Fruit fly (Drosophila melanogaster) whole organism, embryonic: ENCODE data around the gene CG8892.

Source experiments
- Bteb2 ChIP-seq: fragments of 200-800 bp; sonication (Bioruptor generic); optimal IDR thresholded peaks from 2 replicates; lab custom pipeline; 2016; ENCODE audit warnings: missing biosample characterization, missing genetic modification characterization
- CG1024 ChIP-seq: fragments of 200-800 bp; sonication (Bioruptor generic); IDR thresholded peaks from 2 replicates; pipeline ENCODE4 v1.3.6; 2022; ENCODE audit warnings: missing biosample characterization, missing genetic modification characterization
- CG11093 ChIP-seq: fragments of 200-800 bp; sonication (Bioruptor generic); IDR thresholded peaks from 3 replicates; pipeline ENCODE4 v1.3.6; 2022; ENCODE audit warnings: missing biosample characterization, missing genetic modification characterization
- CG11456 ChIP-seq: fragments of 200-800 bp; sonication (Bioruptor generic); IDR thresholded peaks from 3 replicates; pipeline ENCODE4 v1.3.6; 2022; ENCODE audit warnings: missing biosample characterization, missing genetic modification characterization
- CG13775 ChIP-seq: fragments of 200-800 bp; sonication (Bioruptor generic); optimal IDR thresholded peaks from 3 replicates; lab custom pipeline; 2017; ENCODE audit warnings: missing biosample characterization, mild to moderate bottlenecking, missing genetic modification characterization
- CG17912 ChIP-seq: fragments of 200-800 bp; sonication (Bioruptor generic); optimal IDR thresholded peaks from 2 replicates; lab custom pipeline; 2018; ENCODE audit warnings: missing biosample characterization, mild to moderate bottlenecking, missing genetic modification characterization
- CG2678 ChIP-seq: fragments of 200-800 bp; sonication (Bioruptor generic); optimal IDR thresholded peaks from 3 replicates; lab custom pipeline; 2019; ENCODE audit warnings: missing biosample characterization, mild to moderate bottlenecking, missing genetic modification characterization, moderate library complexity
- CG34224 ChIP-seq: fragments of 200-800 bp; sonication (Bioruptor generic); IDR thresholded peaks from 3 replicates; pipeline ENCODE4 v1.3.6; 2022; ENCODE audit warnings: missing biosample characterization, missing genetic modification characterization; ENCODE audit not compliant: partially characterized antibody
- CG34422 ChIP-seq: fragments of 200-800 bp; sonication (Bioruptor generic); IDR thresholded peaks from 3 replicates; pipeline ENCODE4 v1.3.6; 2022; ENCODE audit warnings: missing biosample characterization, missing genetic modification characterization
- CG3847 ChIP-seq: fragments of 200-800 bp; sonication (Bioruptor generic); IDR thresholded peaks from 2 replicates; pipeline ENCODE4 v1.3.6; 2022; ENCODE audit warnings: missing biosample characterization, missing genetic modification characterization
- CG4328 ChIP-seq: fragments of 200-800 bp; sonication (Bioruptor generic); optimal IDR thresholded peaks from 3 replicates; lab custom pipeline; 2017; ENCODE audit warnings: missing biosample characterization, missing genetic modification reagents, missing genetic modification characterization
- CG6683 ChIP-seq: fragments of 200-800 bp; sonication (Bioruptor generic); optimal IDR thresholded peaks from 2 replicates; lab custom pipeline; 2017; ENCODE audit warnings: missing biosample characterization, mild to moderate bottlenecking, missing genetic modification characterization, missing genetic modification reagents
- CG7786 ChIP-seq: fragments of 200-800 bp; sonication (Bioruptor generic); optimal IDR thresholded peaks from 2 replicates; lab custom pipeline; 2016; ENCODE audit warnings: missing biosample characterization, missing genetic modification characterization
- CG8765 ChIP-seq: fragments of 200-800 bp; sonication (Bioruptor generic); IDR thresholded peaks from 2 replicates; pipeline ENCODE4 v1.3.6; 2022; ENCODE audit warnings: missing biosample characterization, missing genetic modification characterization
- CHES-1-like ChIP-seq: fragments of 200-800 bp; sonication (Bioruptor generic); optimal IDR thresholded peaks from 2 replicates; lab custom pipeline; 2016; ENCODE audit warnings: missing biosample characterization, missing genetic modification characterization
- Chrac-16 ChIP-seq: fragments of 200-800 bp; sonication (Bioruptor generic); optimal IDR thresholded peaks from 3 replicates; lab custom pipeline; 2016; ENCODE audit warnings: missing biosample characterization, missing genetic modification characterization
- D ChIP-seq, 2 experiments: fragments of 200-800 bp in 1 of 2; fragments of >200 bp in 1 of 2; sonication (Bioruptor generic) in 1 of 2; optimal IDR thresholded peaks; 2 replicates in 1 of 2; 3 replicates in 1 of 2; lab custom pipeline; 2017; ENCODE audit warnings: mild to moderate bottlenecking in 1 of 2, missing biosample characterization in 1 of 2, missing genetic modification characterization in 1 of 2, missing genetic modification reagents in 1 of 2
- Doc3 ChIP-seq: fragments of 200-800 bp; sonication (Bioruptor generic); IDR thresholded peaks from 3 replicates; pipeline ENCODE4 v1.3.6; 2022; ENCODE audit warnings: missing biosample characterization, missing genetic modification characterization; ENCODE audit not compliant: partially characterized antibody
- Dref ChIP-seq: fragments of 200-800 bp; sonication (Bioruptor generic); IDR thresholded peaks from 2 replicates; pipeline ENCODE4 v1.3.6; 2022; ENCODE audit warnings: missing biosample characterization, missing genetic modification characterization
- MBD-R2 ChIP-seq: fragments of 200-800 bp; sonication (Bioruptor generic); IDR thresholded peaks from 2 replicates; pipeline ENCODE4 v1.3.6; 2022; ENCODE audit warnings: missing biosample characterization, missing genetic modification characterization
- Scr ChIP-seq: fragments of 200-800 bp; sonication (Bioruptor generic); IDR thresholded peaks from 2 replicates; pipeline ENCODE4 v1.3.6; 2022; ENCODE audit warnings: missing biosample characterization, missing genetic modification characterization; ENCODE audit not compliant: partially characterized antibody
- Six4 ChIP-seq: fragments of 200-800 bp; sonication (Bioruptor generic); optimal IDR thresholded peaks from 2 replicates; lab custom pipeline; 2016; ENCODE audit warnings: missing biosample characterization, missing genetic modification characterization
- Sox102F ChIP-seq: fragments of 200-800 bp; sonication (Bioruptor generic); optimal IDR thresholded peaks from 2 replicates; lab custom pipeline; 2018; ENCODE audit warnings: missing biosample characterization, mild to moderate bottlenecking, missing genetic modification characterization, moderate library complexity
- Usf ChIP-seq: fragments of 200-800 bp; sonication (Bioruptor generic); optimal IDR thresholded peaks from 2 replicates; lab custom pipeline; 2017; ENCODE audit warnings: missing genotype, missing biosample characterization, missing genetic modification characterization
- Xbp1 ChIP-seq: fragments of 200-800 bp; sonication (Bioruptor generic); optimal IDR thresholded peaks from 3 replicates; lab custom pipeline; 2016; ENCODE audit warnings: missing biosample characterization, mild to moderate bottlenecking, missing genetic modification characterization
- YL-1 ChIP-seq: fragments of 200-800 bp; sonication (Bioruptor generic); optimal IDR thresholded peaks from 3 replicates; lab custom pipeline; 2017; ENCODE audit warnings: missing biosample characterization, mild to moderate bottlenecking, missing genetic modification characterization
- amos ChIP-seq: fragments of 200-800 bp; sonication (Bioruptor generic); IDR thresholded peaks from 2 replicates; pipeline ENCODE4 v1.3.6; 2022; ENCODE audit warnings: missing biosample characterization, missing genetic modification characterization; ENCODE audit not compliant: partially characterized antibody
- ash1 ChIP-seq: fragments of 200-800 bp; sonication (Bioruptor generic); optimal IDR thresholded peaks from 2 replicates; lab custom pipeline; 2018; ENCODE audit warnings: missing biosample characterization, mild to moderate bottlenecking, missing genetic modification characterization
- az2 ChIP-seq: fragments of 200-800 bp; sonication (Bioruptor generic); optimal IDR thresholded peaks from 3 replicates; lab custom pipeline; 2016; ENCODE audit warnings: missing biosample characterization, missing genetic modification characterization
- bbx ChIP-seq: fragments of 200-800 bp; sonication (Bioruptor generic); IDR thresholded peaks from 2 replicates; pipeline ENCODE4 v1.3.6; 2022; ENCODE audit warnings: missing biosample characterization, missing genetic modification characterization; ENCODE audit not compliant: partially characterized antibody
- bowl ChIP-seq: fragments of 200-800 bp; sonication (Bioruptor generic); IDR thresholded peaks from 2 replicates; pipeline ENCODE4 v1.3.6; 2022; ENCODE audit warnings: missing biosample characterization, missing genetic modification characterization
- corto ChIP-seq: fragments of 200-800 bp; sonication (Bioruptor generic); optimal IDR thresholded peaks from 2 replicates; lab custom pipeline; 2016; ENCODE audit warnings: missing biosample characterization, mild to moderate bottlenecking, missing genetic modification characterization, moderate library complexity
- dimm ChIP-seq: fragments of 200-800 bp; sonication (Bioruptor generic); IDR thresholded peaks from 2 replicates; pipeline ENCODE4 v1.3.6; 2022; ENCODE audit warnings: missing biosample characterization, missing genetic modification characterization
- en ChIP-seq: fragments of 200-800 bp; sonication (Bioruptor generic); optimal IDR thresholded peaks from 2 replicates; lab custom pipeline; 2016; ENCODE audit warnings: missing biosample characterization, missing genetic modification characterization
- fd3F ChIP-seq: fragments of 200-800 bp; sonication (Bioruptor generic); optimal IDR thresholded peaks from 2 replicates; lab custom pipeline; 2018; ENCODE audit warnings: missing biosample characterization, mild to moderate bottlenecking, missing genetic modification characterization, moderate library complexity
- fd64A ChIP-seq: fragments of 200-800 bp; sonication (Bioruptor generic); optimal IDR thresholded peaks from 3 replicates; lab custom pipeline; 2018; ENCODE audit warnings: missing biosample characterization, mild to moderate bottlenecking, missing genetic modification characterization
- fru ChIP-seq: fragments of >200 bp; optimal IDR thresholded peaks from 2 replicates; lab custom pipeline; 2017
- gt ChIP-seq: fragments of 200-800 bp; sonication (Bioruptor generic); IDR thresholded peaks from 2 replicates; pipeline ENCODE4 v1.3.6; 2022; ENCODE audit warnings: missing biosample characterization, missing genetic modification characterization
- hth ChIP-seq: fragments of >200 bp; optimal IDR thresholded peaks from 2 replicates; lab custom pipeline; 2017; ENCODE audit warnings: inconsistent platforms
- klu ChIP-seq: fragments of 200-800 bp; sonication (Bioruptor generic); IDR thresholded peaks from 2 replicates; pipeline ENCODE4 v1.3.6; 2022; ENCODE audit warnings: missing biosample characterization, missing genetic modification characterization
- lilli ChIP-seq: fragments of 200-800 bp; sonication (Bioruptor generic); optimal IDR thresholded peaks from 3 replicates; lab custom pipeline; 2016; ENCODE audit warnings: missing biosample characterization, missing genetic modification characterization
- nmo ChIP-seq: fragments of 200-800 bp; sonication (Bioruptor generic); optimal IDR thresholded peaks from 2 replicates; lab custom pipeline; 2018; ENCODE audit warnings: missing biosample characterization, mild to moderate bottlenecking, missing genetic modification characterization, moderate library complexity
- pzg ChIP-seq: fragments of 200-800 bp; sonication (Bioruptor generic); optimal IDR thresholded peaks from 3 replicates; lab custom pipeline; 2018; ENCODE audit warnings: missing biosample characterization, mild to moderate bottlenecking, missing genetic modification characterization, moderate library complexity
- ro ChIP-seq: fragments of 200-800 bp; sonication (Bioruptor generic); IDR thresholded peaks from 2 replicates; pipeline ENCODE4 v1.3.6; 2022; ENCODE audit warnings: missing biosample characterization, missing genetic modification characterization
- so ChIP-seq: fragments of 200-800 bp; sonication (Bioruptor generic); IDR thresholded peaks from 3 replicates; pipeline ENCODE4 v1.3.6; 2022; ENCODE audit warnings: missing biosample characterization, missing genetic modification characterization
- stwl ChIP-seq: fragments of 200-800 bp; sonication (Bioruptor generic); optimal IDR thresholded peaks from 3 replicates; lab custom pipeline; 2018; ENCODE audit warnings: missing biosample characterization, mild to moderate bottlenecking, missing genetic modification characterization, moderate library complexity
- sug ChIP-seq: fragments of 200-800 bp; optimal IDR thresholded peaks from 2 replicates; lab custom pipeline; 2019; ENCODE audit warnings: missing biosample characterization, mild to moderate bottlenecking, missing genetic modification characterization, moderate library complexity
- tup ChIP-seq: fragments of 200-800 bp; sonication (Bioruptor generic); optimal IDR thresholded peaks from 2 replicates; lab custom pipeline; 2016; ENCODE audit warnings: missing biosample characterization, mild to moderate bottlenecking, missing genetic modification characterization, moderate library complexity
- zen2 ChIP-seq: fragments of 200-800 bp; sonication (Bioruptor generic); IDR thresholded peaks from 3 replicates; pipeline ENCODE4 v1.3.6; 2022; ENCODE audit warnings: missing biosample characterization, missing genetic modification characterization; ENCODE audit not compliant: partially characterized antibody

Gene CG8892

DNA sequence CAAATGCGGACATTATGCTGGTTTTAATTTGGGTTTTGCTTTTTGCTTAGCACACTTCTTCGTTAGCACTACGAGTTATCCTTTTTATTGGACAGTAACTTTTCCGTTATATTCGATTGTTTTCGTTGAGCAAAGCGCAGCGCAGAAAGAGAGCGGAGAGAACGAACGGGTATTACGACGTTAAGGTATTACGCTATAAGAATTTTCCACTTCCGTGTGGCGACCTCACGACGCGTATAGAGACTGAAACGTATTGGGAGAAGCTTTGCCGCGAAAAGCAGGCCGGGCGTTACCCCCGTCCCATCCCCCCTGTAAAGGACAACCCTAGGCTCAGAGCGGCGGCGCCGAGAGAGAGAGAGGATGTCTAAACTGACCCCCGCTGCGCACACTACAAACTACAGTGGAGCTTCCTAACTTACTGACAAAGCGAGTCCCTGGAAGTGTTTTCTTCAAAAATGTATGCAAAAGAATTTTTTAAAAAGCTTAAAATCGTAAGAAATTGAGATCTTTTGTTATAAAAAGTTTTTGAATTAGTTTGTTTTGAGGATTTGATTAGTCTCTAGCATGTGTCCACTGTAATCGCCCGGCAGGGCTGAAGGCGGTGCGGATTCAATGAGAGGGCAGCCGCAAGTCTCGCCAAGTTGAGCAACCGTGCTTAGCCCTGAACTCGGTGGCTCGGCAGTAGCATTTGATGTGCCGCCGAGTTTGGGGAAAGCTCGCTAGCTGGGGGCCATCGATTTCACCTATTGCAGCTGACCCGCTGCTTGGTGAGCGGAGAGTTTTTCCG, 23.5 kb upstream of the CG8892 start (continued):
- TF ChIP-seq Dref (GFP tag; lab: Robert Waterston, UW) (0 out of 2 replicates have a peak, but pooled peaks have one; percentile 36), amos (no peak), Bteb2 (GFP tag; lab: Kevin White, UChicago) (peak; percentile 95), so (GFP tag; lab: Robert Waterston, UW) (peak; percentile 96), CG3847 (GFP tag; lab: Robert Waterston, UW) (peak; percentile 96), CG4328 (peak; percentile 87), CG2678 (tag; lab: Kevin White, UChicago) (peak; percentile 97), en (peak; percentile 81), CG34224 (GFP tag; lab: Robert Waterston, UW) (no peak), sug (tag; lab: Kevin White, UChicago) (peak; percentile 92), Scr (GFP tag; lab: Robert Waterston, UW) (no peak), bowl (GFP tag; lab: Robert Waterston, UW) (peak; percentile 84; the same call in 1 of the 2 replicates), pzg (GFP tag; lab: Kevin White, UChicago) (peak; percentile 28), gt (GFP tag; lab: Robert Waterston, UW) (peak; percentile 81), hth (lab: Kevin White, UChicago) (no peak), fd3F (GFP tag; lab: Kevin White, UChicago) (peak; percentile 94), CG11093 (GFP tag; lab: Robert Waterston, UW) (peak; percentile 92; the same call in 2 of the 3 replicates), ash1 (GFP tag; lab: Kevin White, UChicago) (peak; percentile 79), zen2 (GFP tag; lab: Robert Waterston, UW) (no peak), klu (peak; percentile 92), Usf (GFP tag; lab: Kevin White, UChicago) (peak; percentile 74), CG11456 (GFP tag; lab: Robert Waterston, UW) (peak; percentile 96), CG7786 (GFP tag; lab: Kevin White, UChicago) (peak; percentile 97), tup (GFP tag; lab: Kevin White, UChicago) (peak; percentile 90), Xbp1 (GFP tag; lab: Kevin White, UChicago) (peak; percentile 96), nmo (GFP tag; lab: Kevin White, UChicago) (peak; percentile 92), Six4 (GFP tag; lab: Kevin White, UChicago) (peak; percentile 91), fd64A (peak; percentile 71), CG13775 (GFP tag; lab: Kevin White, UChicago) (peak; percentile 88), Sox102F (peak; percentile 94), ro (GFP tag; lab: Robert Waterston, UW) (peak; percentile 88), CG8765 (peak; percentile 83), stwl (tag; lab: Kevin White, UChicago) (peak; percentile 20), corto (peak; percentile 43), CG17912 (GFP tag; lab: Kevin White, UChicago) (peak; percentile 51), CG1024 (GFP tag; lab: Robert Waterston, UW) (peak; percentile 87), CG6683 (GFP tag; lab: Kevin White, UChicago) (peak; percentile 93), CG34422 (GFP tag; lab: Robert Waterston, UW) (peak; percentile 96), bbx (GFP tag; lab: Robert Waterston, UW) (no peak), CHES-1-like (GFP tag; lab: Kevin White, UChicago) (peak; percentile 96), dimm (peak; percentile 90), az2 (GFP tag; lab: Kevin White, UChicago) (peak; percentile 94), MBD-R2 (peak; percentile 89), lilli (GFP tag; lab: Kevin White, UChicago) (peak; percentile 97), fru (lab: Kevin White, UChicago) (no peak), YL-1 (GFP tag; lab: Kevin White, UChicago) (peak; percentile 60), D (optimal IDR thresholded peaks at IDR 0.05; lab: Kevin White, UChicago) (no peak), D (GFP tag; optimal IDR thresholded peaks at IDR 0.05; lab: Kevin White, UChicago) (peak; percentile 87), Chrac-16 (GFP tag; lab: Kevin White, UChicago) (peak; percentile 90), Doc3 (GFP tag; lab: Robert Waterston, UW) (no peak)
